Worm (Caenorhabditis elegans) whole organism, L2 larva: ENCODE results near the gene fbxb-6.

ENCODE experiments used
- R02D3.7 ChIP-seq: fragments of 150-350 bp; optimal IDR thresholded peaks from 2 replicates; lab custom pipeline; 2014; ENCODE audit warnings: missing biosample characterization, missing genetic modification characterization
- ZK546.5 ChIP-seq: sonication (generic microtip); optimal IDR thresholded peaks from 2 replicates; lab custom pipeline; 2017; ENCODE audit warnings: missing biosample characterization, missing genetic modification characterization
- alr-1 ChIP-seq: fragments of 150-350 bp; optimal IDR thresholded peaks from 2 replicates; lab custom pipeline; 2014; ENCODE audit warnings: missing biosample characterization, missing genetic modification characterization
- ama-1 ChIP-seq: fragments of 150-350 bp; optimal IDR thresholded peaks from 2 replicates; lab custom pipeline; 2018; ENCODE audit warnings: inconsistent platforms
- blmp-1 ChIP-seq: sonication (generic microtip); optimal IDR thresholded peaks from 2 replicates; lab custom pipeline; 2017; ENCODE audit warnings: missing genetic modification characterization, mild to moderate bottlenecking, missing compliant biosample characterization, antibody characterized with exemption, moderate library complexity; ENCODE audit not compliant: insufficient read depth
- ceh-82 ChIP-seq: fragments of 150-350 bp; optimal IDR thresholded peaks from 2 replicates; lab custom pipeline; 2014; ENCODE audit warnings: missing biosample characterization, missing genetic modification characterization
- crh-2 ChIP-seq: sonication (generic microtip); optimal IDR thresholded peaks from 2 replicates; lab custom pipeline; 2017; ENCODE audit warnings: missing biosample characterization, missing genetic modification characterization
- dmd-4 ChIP-seq: sonication (generic microtip); optimal IDR thresholded peaks from 2 replicates; lab custom pipeline; 2017; ENCODE audit warnings: missing biosample characterization, missing genetic modification characterization
- egl-27 ChIP-seq: sonication (generic microtip); optimal IDR thresholded peaks from 3 replicates; lab custom pipeline; 2017; ENCODE audit warnings: missing biosample characterization, missing genetic modification reagents, missing genetic modification characterization
- elt-1 ChIP-seq: fragments of 150-350 bp; optimal IDR thresholded peaks from 2 replicates; lab custom pipeline; 2014; ENCODE audit warnings: missing biosample characterization, missing genetic modification characterization
- elt-3 ChIP-seq: sonication (generic microtip); optimal IDR thresholded peaks from 2 replicates; lab custom pipeline; 2017; ENCODE audit warnings: missing biosample characterization, missing genetic modification characterization
- gmeb-1 ChIP-seq: fragments of 150-350 bp; optimal IDR thresholded peaks from 2 replicates; lab custom pipeline; 2014; ENCODE audit warnings: missing biosample characterization, missing genetic modification characterization
- lin-11 ChIP-seq: fragments of 150-350 bp; sonication (generic microtip); optimal IDR thresholded peaks from 2 replicates; lab custom pipeline; 2014; ENCODE audit warnings: missing biosample characterization, missing genetic modification characterization, inconsistent platforms, mixed read lengths
- lin-13 ChIP-seq: fragments of 150-350 bp; optimal IDR thresholded peaks from 2 replicates; lab custom pipeline; 2014; ENCODE audit warnings: missing biosample characterization, missing genetic modification reagents, missing genetic modification characterization
- lin-39 ChIP-seq: fragments of 150-350 bp; optimal IDR thresholded peaks from 2 replicates; lab custom pipeline; 2014; ENCODE audit warnings: missing biosample characterization, missing genetic modification reagents, missing genetic modification characterization
- lsy-2 ChIP-seq, 2 experiments: fragments of 150-350 bp in 1 of 2; sonication (generic microtip) in 1 of 2; optimal IDR thresholded peaks; 2 replicates each; lab custom pipeline; 2014 to 2017; ENCODE audit warnings: missing biosample characterization in 2 of 2, missing genetic modification characterization in 2 of 2
- mab-5 ChIP-seq: fragments of 150-350 bp; optimal IDR thresholded peaks from 2 replicates; lab custom pipeline; 2014; ENCODE audit warnings: missing biosample characterization, missing genetic modification characterization
- mbf-1 ChIP-seq: sonication (generic microtip); optimal IDR thresholded peaks from 2 replicates; lab custom pipeline; 2017; ENCODE audit warnings: missing biosample characterization, missing genetic modification characterization
- mdl-1 ChIP-seq, 2 experiments: fragments of 150-350 bp in 1 of 2; sonication (generic microtip) in 1 of 2; optimal IDR thresholded peaks; 2 replicates each; lab custom pipeline; 2017; ENCODE audit warnings: missing biosample characterization in 2 of 2, missing genetic modification characterization in 2 of 2
- nhr-10 ChIP-seq: sonication (generic microtip); optimal IDR thresholded peaks from 2 replicates; lab custom pipeline; 2017; ENCODE audit warnings: missing biosample characterization, missing genetic modification characterization
- nhr-12 ChIP-seq: fragments of 150-350 bp; optimal IDR thresholded peaks from 2 replicates; lab custom pipeline; 2014; ENCODE audit warnings: missing biosample characterization, missing genetic modification characterization
- nhr-129 ChIP-seq: fragments of 150-350 bp; optimal IDR thresholded peaks from 2 replicates; lab custom pipeline; 2014; ENCODE audit warnings: missing biosample characterization, missing genetic modification characterization
- nhr-23 ChIP-seq: fragments of 150-350 bp; optimal IDR thresholded peaks from 2 replicates; lab custom pipeline; 2014; ENCODE audit warnings: missing biosample characterization, missing genetic modification reagents, missing genetic modification characterization
- nhr-25 ChIP-seq: fragments of 150-350 bp; sonication (generic microtip); optimal IDR thresholded peaks from 3 replicates; lab custom pipeline; 2014; ENCODE audit warnings: missing biosample characterization, missing genetic modification characterization
- nhr-77 ChIP-seq: fragments of 150-350 bp; optimal IDR thresholded peaks from 2 replicates; lab custom pipeline; 2014; ENCODE audit warnings: missing biosample characterization, missing genetic modification characterization
- peb-1 ChIP-seq: fragments of 150-350 bp; optimal IDR thresholded peaks from 2 replicates; lab custom pipeline; 2014; ENCODE audit warnings: missing biosample characterization, missing genetic modification characterization
- sem-4 ChIP-seq: fragments of 150-350 bp; optimal IDR thresholded peaks from 2 replicates; lab custom pipeline; 2014; ENCODE audit warnings: missing biosample characterization, missing genetic modification reagents, missing genetic modification characterization
- skn-1 ChIP-seq: sonication (generic microtip); optimal IDR thresholded peaks from 2 replicates; lab custom pipeline; 2017; ENCODE audit warnings: missing biosample characterization, missing genetic modification characterization
- snpc-4 ChIP-seq: fragments of 150-350 bp; optimal IDR thresholded peaks from 2 replicates; lab custom pipeline; 2014; ENCODE audit warnings: missing biosample characterization, missing genetic modification characterization
- unc-39 ChIP-seq: fragments of 150-350 bp; optimal IDR thresholded peaks from 2 replicates; lab custom pipeline; 2014; ENCODE audit warnings: missing biosample characterization, missing genetic modification characterization
- unc-55 ChIP-seq: fragments of 150-350 bp; sonication (generic microtip); optimal IDR thresholded peaks from 3 replicates; lab custom pipeline; 2014; ENCODE audit warnings: missing biosample characterization, missing genetic modification reagents, missing genetic modification characterization
- unc-62 ChIP-seq: fragments of 150-350 bp; optimal IDR thresholded peaks from 2 replicates; lab custom pipeline; 2014; ENCODE audit warnings: missing biosample characterization, missing genetic modification reagents, missing genetic modification characterization
- zag-1 ChIP-seq: fragments of 150-350 bp; optimal IDR thresholded peaks from 2 replicates; lab custom pipeline; 2014; ENCODE audit warnings: missing biosample characterization, missing genetic modification characterization
- ztf-1 ChIP-seq: fragments of 200-800 bp; sonication (Bioruptor generic); conservative IDR thresholded peaks from 2 replicates; pipeline ENCODE4 v1.3.6; 2022; ENCODE audit warnings: missing genetic modification characterization, missing compliant biosample characterization
- ztf-11 ChIP-seq: sonication (generic microtip); optimal IDR thresholded peaks from 2 replicates; lab custom pipeline; 2017; ENCODE audit warnings: missing biosample characterization, missing genetic modification characterization
- ztf-4 ChIP-seq: fragments of 150-350 bp; optimal IDR thresholded peaks from 2 replicates; lab custom pipeline; 2014; ENCODE audit warnings: missing biosample characterization, missing genetic modification characterization

fbxb-6 gene

ce11 chrII:2032282-2032681 is 32.3 kb upstream of the fbxb-6 start, which contains the start of gene btb-4:
btb-4 (plus strand) TSS chrII:2032316.
- TF ChIP-seq gmeb-1 (tag; lab: Kevin White, UChicago): peak; percentile 78
- peak; percentile 4 for TF ChIP-seq unc-55

- TF ChIP-seq elt-1 (tag; lab: Kevin White, UChicago) (no peak), sem-4 (no peak), ztf-1 (GFP tag; lab: Robert Waterston, UW) (no peak), ama-1 (lab: Kevin White, UChicago) (no peak)
Measured at ce11 chrII:2033286-2033685, 31.3 kb upstream of the fbxb-6 start, which contains the start of gene F59H6.14. F59H6.14 (plus strand) TSS chrII:2033586.

DNA sequence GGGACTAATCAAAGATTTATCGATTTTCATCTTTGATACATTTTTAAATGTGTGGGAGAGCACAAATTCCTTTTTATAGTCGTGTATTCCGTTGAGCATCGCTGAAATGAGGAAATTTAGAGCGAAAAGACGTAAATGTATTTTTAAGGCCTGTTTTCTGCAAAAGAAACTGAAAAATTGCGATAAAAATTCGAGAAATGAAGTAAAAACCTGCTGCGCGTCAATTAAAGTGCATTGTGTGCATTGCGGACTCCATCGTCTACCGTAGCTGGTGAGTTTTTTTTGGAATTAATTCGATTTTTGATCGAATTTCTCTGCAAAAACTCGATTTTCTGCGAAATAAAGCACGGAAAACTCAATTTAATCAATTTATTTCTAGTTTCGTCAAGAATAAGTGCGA is 25.3 kb upstream of the fbxb-6 start, which contains the start of gene bath-19:
Gene bath-19, minus strand, starts transcription at position 101 of the 400 bp plus-strand sequence.
- no peak for TF ChIP-seq peb-1
- no peak for TF ChIP-seq nhr-12
- TF ChIP-seq lin-39 (tag; lab: Kevin White, UChicago): no peak
- no peak for TF ChIP-seq nhr-23
- TF ChIP-seq ztf-1 (GFP tag; lab: Robert Waterston, UW): no peak
- TF ChIP-seq lsy-2 (tag; optimal IDR thresholded peaks at IDR 0.05; lab: Kevin White, UChicago): no peak
- TF ChIP-seq gmeb-1 (tag; lab: Kevin White, UChicago): no peak
- no peak for TF ChIP-seq unc-55
- TF ChIP-seq nhr-77 (tag; lab: Kevin White, UChicago): no peak
- TF ChIP-seq lin-11 (tag; lab: Kevin White, UChicago): no peak
- TF ChIP-seq ceh-82: no peak
- no peak for TF ChIP-seq unc-39 (tag; lab: Kevin White, UChicago)
- no peak for TF ChIP-seq mab-5 (tag; lab: Kevin White, UChicago)
- TF ChIP-seq mbf-1 (tag; lab: Kevin White, UChicago): no peak
- TF ChIP-seq skn-1: no peak

DNA sequence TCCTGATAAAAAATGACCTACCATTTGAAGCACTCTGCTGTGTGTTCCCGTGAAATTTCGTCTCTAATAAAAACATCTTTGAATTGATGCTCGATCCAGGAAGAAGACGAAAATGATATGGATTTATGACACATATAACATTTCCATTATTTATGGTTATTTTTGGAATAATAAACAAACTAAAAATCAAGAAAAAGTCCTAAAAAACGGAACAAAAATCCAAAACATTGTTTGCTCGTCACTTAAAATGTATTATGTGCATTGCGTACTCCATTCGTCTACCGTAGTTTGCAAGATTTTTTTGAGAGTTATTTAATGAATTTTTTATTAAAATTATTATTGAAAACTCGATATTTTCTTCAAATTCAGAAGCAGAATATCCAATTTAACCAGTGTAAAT is 22.1 kb upstream of the fbxb-6 start, which contains the start of gene bath-20:
Gene bath-20, minus strand, starts transcription at position 101 of the 400 bp plus-strand sequence.
- TF ChIP-seq ZK546.5 (tag; lab: Kevin White, UChicago): no peak
- TF ChIP-seq R02D3.7 (tag; lab: Kevin White, UChicago): no peak
- no peak for TF ChIP-seq nhr-12
- TF ChIP-seq zag-1 (tag; lab: Kevin White, UChicago): no peak
- TF ChIP-seq elt-1 (tag; lab: Kevin White, UChicago): no peak
- no peak for TF ChIP-seq lin-13 (GFP tag; lab: Kevin White, UChicago)
- TF ChIP-seq sem-4: no peak
- TF ChIP-seq lin-11 (tag; lab: Kevin White, UChicago): no peak
- no peak for TF ChIP-seq unc-62 (GFP tag; lab: Kevin White, UChicago)
- no peak for TF ChIP-seq mab-5 (tag; lab: Kevin White, UChicago)
- TF ChIP-seq lin-39 (tag; lab: Kevin White, UChicago): no peak
- TF ChIP-seq nhr-77 (tag; lab: Kevin White, UChicago): no peak
- no peak for TF ChIP-seq nhr-10 (tag; lab: Kevin White, UChicago)
- no peak for TF ChIP-seq ztf-4 (tag; lab: Kevin White, UChicago)
- TF ChIP-seq nhr-25 (tag; lab: Kevin White, UChicago): no peak
- no peak for TF ChIP-seq peb-1
- TF ChIP-seq mdl-1 (tag; optimal IDR thresholded peaks at IDR 0.05; lab: Kevin White, UChicago): no peak
- no peak for TF ChIP-seq nhr-129 (tag; lab: Kevin White, UChicago)
- TF ChIP-seq crh-2 (tag; lab: Kevin White, UChicago): no peak
- TF ChIP-seq mbf-1 (tag; lab: Kevin White, UChicago): no peak

DNA sequence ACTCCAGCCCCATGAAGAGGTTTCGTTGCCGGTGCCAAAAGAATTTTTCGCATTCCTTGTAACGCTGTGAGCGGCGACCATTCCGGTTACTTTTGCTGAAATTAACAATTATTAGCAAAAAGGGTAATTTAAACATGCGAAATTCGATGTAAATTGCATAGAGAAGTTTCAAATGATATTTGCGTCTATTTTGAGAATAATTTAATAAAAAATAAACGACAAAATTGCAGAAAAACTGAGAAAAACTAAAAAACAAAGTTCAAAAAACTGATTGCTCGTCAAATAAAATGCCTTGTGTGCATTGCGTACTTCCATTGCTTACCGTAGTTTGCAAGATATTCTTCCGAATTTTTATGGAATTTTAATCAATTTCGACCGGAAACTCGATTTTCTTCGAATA is 19.1 kb upstream of the fbxb-6 start, which contains the start of gene bath-24:
Gene bath-24, minus strand, starts transcription at position 101 of the 400 bp plus-strand sequence.
- no peak for TF ChIP-seq ZK546.5 (tag; lab: Kevin White, UChicago)
- TF ChIP-seq egl-27: no peak
- TF ChIP-seq nhr-25 (tag; lab: Kevin White, UChicago): no peak
- TF ChIP-seq ztf-11: no peak
- no peak for TF ChIP-seq dmd-4 (tag; lab: Kevin White, UChicago)
- TF ChIP-seq ztf-1 (GFP tag; lab: Robert Waterston, UW): no peak
- no peak for TF ChIP-seq nhr-77 (tag; lab: Kevin White, UChicago)
- TF ChIP-seq snpc-4 (tag; lab: Kevin White, UChicago): no peak
- TF ChIP-seq elt-3 (tag; lab: Kevin White, UChicago): no peak
- TF ChIP-seq R02D3.7 (tag; lab: Kevin White, UChicago): no peak
- TF ChIP-seq blmp-1 (tag; lab: Kevin White, UChicago): no peak
- no peak for TF ChIP-seq mbf-1 (tag; lab: Kevin White, UChicago)
- TF ChIP-seq ztf-4 (tag; lab: Kevin White, UChicago): no peak
- no peak for TF ChIP-seq alr-1 (tag; lab: Kevin White, UChicago)
- no peak for TF ChIP-seq nhr-129 (tag; lab: Kevin White, UChicago)
- TF ChIP-seq mdl-1 (tag; optimal IDR thresholded peaks at IDR 0.05; lab: Kevin White, UChicago): no peak
